Worm (Caenorhabditis elegans) whole organism, young adult: Measurements from ENCODE around the gene fan-1.

ENCODE experiments used
- F23B12.7 ChIP-seq: sonication (generic microtip); optimal IDR thresholded peaks from 2 replicates; lab custom pipeline; 2017; ENCODE audit warnings: missing genetic modification characterization, mild to moderate bottlenecking, missing compliant biosample characterization, antibody characterized with exemption, moderate library complexity; ENCODE audit not compliant: insufficient read depth
- F33H1.4 ChIP-seq: fragments of 200-800 bp; sonication (Bioruptor generic); IDR thresholded peaks from 2 replicates; pipeline ENCODE4 v1.3.6; 2022; ENCODE audit warnings: missing genetic modification reagents, missing genetic modification characterization, missing compliant biosample characterization
- ZK185.1 ChIP-seq: sonication (generic microtip); optimal IDR thresholded peaks from 2 replicates; lab custom pipeline; 2016; ENCODE audit warnings: mild to moderate bottlenecking, missing genetic modification characterization, missing compliant biosample characterization; ENCODE audit not compliant: poor library complexity, severe bottlenecking
- ama-1 ChIP-seq, 3 experiments: fragments of 150-350 bp in 1 of 3; sonication (generic microtip) in 2 of 3; optimal IDR thresholded peaks; 2 replicates each; lab custom pipeline; 2014 to 2018; ENCODE audit warnings: missing biosample characterization in 2 of 3, missing genetic modification characterization in 2 of 3, missing genetic modification reagents in 2 of 3

- TF ChIP-seq ama-1 (optimal IDR thresholded peaks at IDR 0.05; lab: Kevin White, UChicago) (no peak), ama-1 (GFP tag; optimal IDR thresholded peaks at IDR 0.05; lab: Kevin White, UChicago) (no peak), ZK185.1 (tag; lab: Kevin White, UChicago) (no peak), F23B12.7 (no peak), F33H1.4 (GFP tag; lab: Robert Waterston, UW) (no peak)
These were observed 34.1 kb downstream of the fan-1 start, which contains the start of gene odr-8 for ce11 chrIV:6582604-6583003.
